Worm (Caenorhabditis elegans): ENCODE measurements around the gene Y54F10BM.9.
A peak's percentile ranks its signal among the peaks of the same experiment; 100 is the strongest.
"Not testable (repeated sequence)": the region's sequence is repeated elsewhere in the genome, so short reads cannot be mapped to it uniquely, and the experiment has no call there.

Gene Y54F10BM.9

ce11 chrIII:2272075-2272474, 32.7 kb downstream of the Y54F10BM.9 start, which contains the start of gene fbxa-48:
Gene fbxa-48 (minus strand): TSS chrIII:2272175.
- TF ChIP-seq nhr-80 (tag; optimal IDR thresholded peaks at IDR 0.05) (peak; percentile 5), unc-62 (GFP tag; optimal IDR thresholded peaks at IDR 0.05) (no peak), somi-1 (GFP tag; optimal IDR thresholded peaks at IDR 0.05) (no peak)

- peak; percentile 71; the same call in 1 of the 2 replicates for TF ChIP-seq mcd-1 (GFP tag; IDR thresholded peaks at IDR 0.05)
Measured at ce11 chrIII:2271016-2271590, 33.6 kb downstream of the Y54F10BM.9 start.

- TF ChIP-seq nfya-1 (tag; optimal IDR thresholded peaks at IDR 0.05; ENCODE audit: borderline replicate concordance, insufficient read depth) (no peak), ztf-25 (GFP tag; IDR thresholded peaks at IDR 0.05) (no peak), lag-1 (GFP tag; IDR thresholded peaks at IDR 0.05) (no peak), sea-2 (GFP tag; IDR thresholded peaks at IDR 0.05) (no peak), lin-35 (GFP tag; optimal IDR thresholded peaks at IDR 0.05) (no peak), cebp-1 (GFP tag; IDR thresholded peaks at IDR 0.05) (no peak), cebp-1 (tag; optimal IDR thresholded peaks at IDR 0.05) (no peak), ceh-100 (GFP tag; IDR thresholded peaks at IDR 0.05) (no peak), B0336.3 (GFP tag; IDR thresholded peaks at IDR 0.05) (no peak), unc-130 (GFP tag; optimal IDR thresholded peaks at IDR 0.05) (no peak), egl-44 (GFP tag; IDR thresholded peaks at IDR 0.05) (no peak), T07F8.4 (tag; optimal IDR thresholded peaks at IDR 0.05) (no peak), gei-17 (GFP tag; optimal IDR thresholded peaks at IDR 0.05) (no peak), hmg-20 (GFP tag; IDR thresholded peaks at IDR 0.05) (no peak), B0261.1 (tag; optimal IDR thresholded peaks at IDR 0.05) (no peak), xnd-1 (tag; optimal IDR thresholded peaks at IDR 0.05) (no peak), nfya-2 (GFP tag; IDR thresholded peaks at IDR 0.05) (no peak), dpff-1 (tag; optimal IDR thresholded peaks at IDR 0.05) (no peak), chd-7 (tag; optimal IDR thresholded peaks at IDR 0.05) (no peak)
Measured at ce11 chrIII:2265986-2266701, 38.6 kb downstream of the Y54F10BM.9 start, which contains the start of gene fbxa-9. Gene fbxa-9 (plus strand): TSS chrIII:2266651.

ce11 chrIII:2262942-2263341, 41.8 kb downstream of the Y54F10BM.9 start, which contains the start of gene Y54F10BM.6:
Gene Y54F10BM.6 (plus strand): TSS chrIII:2263242.
- no peak for TF ChIP-seq B0019.2 (GFP tag; conservative IDR thresholded peaks at IDR 0.05)
- TF ChIP-seq dpl-1 (GFP tag; optimal IDR thresholded peaks at IDR 0.05), result no peak
- TF ChIP-seq C06A6.2 (GFP tag; conservative IDR thresholded peaks at IDR 0.05), result no peak
- no peak for TF ChIP-seq F49E8.2 (tag; optimal IDR thresholded peaks at IDR 0.05; ENCODE audit: insufficient read depth)
- TF ChIP-seq atf-7 (tag; optimal IDR thresholded peaks at IDR 0.05), result no peak
- no peak for TF ChIP-seq die-1 (tag; optimal IDR thresholded peaks at IDR 0.05)
- no peak for TF ChIP-seq lin-40 (tag; optimal IDR thresholded peaks at IDR 0.05)
- TF ChIP-seq somi-1 (GFP tag; optimal IDR thresholded peaks at IDR 0.05), result no peak
- TF ChIP-seq Y79H2A.3 (GFP tag; conservative IDR thresholded peaks at IDR 0.05), result no peak
- TF ChIP-seq hmg-20 (GFP tag; IDR thresholded peaks at IDR 0.05), result no peak

ce11 chrIII:2261353-2261752, 43.4 kb downstream of the Y54F10BM.9 start, which contains the start of gene fbxa-42:
Gene fbxa-42 (minus strand): TSS chrIII:2261453.
- not testable (repeated sequence) for TF ChIP-seq F10E7.11, ztf-26, xnd-1 (tag; optimal IDR thresholded peaks at IDR 0.05)
